Fruit fly (Drosophila melanogaster) whole organism, embryonic: Measurements from ENCODE around the gene Gpdh1.

Experiments
- Abd-B ChIP-seq: fragments of 200-800 bp; sonication (Bioruptor generic); optimal IDR thresholded peaks from 2 replicates; lab custom pipeline; 2018; ENCODE audit warnings: missing biosample characterization, mild to moderate bottlenecking, missing genetic modification characterization, moderate library complexity
- B-H1 ChIP-seq: fragments of 200-800 bp; sonication (Bioruptor generic); IDR thresholded peaks from 3 replicates; pipeline ENCODE4 v1.3.6; 2022; ENCODE audit warnings: missing biosample characterization, missing genetic modification characterization
- B-H2 ChIP-seq: fragments of 200-800 bp; sonication (Bioruptor generic); optimal IDR thresholded peaks from 2 replicates; lab custom pipeline; 2018; ENCODE audit warnings: missing biosample characterization, mild to moderate bottlenecking, missing genetic modification characterization
- Blimp-1 ChIP-seq: fragments of 200-800 bp; sonication (Bioruptor generic); optimal IDR thresholded peaks from 3 replicates; lab custom pipeline; 2018; ENCODE audit warnings: missing biosample characterization, missing genetic modification characterization, mild to moderate bottlenecking, moderate library complexity, missing genetic modification reagents
- BtbVII ChIP-seq: fragments of 200-800 bp; sonication (Bioruptor generic); optimal IDR thresholded peaks from 3 replicates; lab custom pipeline; 2017; ENCODE audit warnings: missing biosample characterization, mild to moderate bottlenecking, missing genetic modification characterization
- CG1024 ChIP-seq: fragments of 200-800 bp; sonication (Bioruptor generic); IDR thresholded peaks from 2 replicates; pipeline ENCODE4 v1.3.6; 2022; ENCODE audit warnings: missing biosample characterization, missing genetic modification characterization
- CG12391 ChIP-seq: fragments of 200-800 bp; sonication (Bioruptor generic); optimal IDR thresholded peaks from 3 replicates; lab custom pipeline; 2018; ENCODE audit warnings: missing biosample characterization, mild to moderate bottlenecking, missing genetic modification characterization, moderate library complexity
- CG13123 ChIP-seq: fragments of 200-800 bp; sonication (Bioruptor generic); optimal IDR thresholded peaks from 2 replicates; lab custom pipeline; 2016; ENCODE audit warnings: missing biosample characterization, missing genetic modification characterization
- CG13624 ChIP-seq: fragments of 200-800 bp; sonication (Bioruptor generic); optimal IDR thresholded peaks from 2 replicates; lab custom pipeline; 2016; ENCODE audit warnings: missing biosample characterization, missing genetic modification characterization
- CG13894 ChIP-seq: fragments of 200-800 bp; sonication (Bioruptor generic); optimal IDR thresholded peaks from 3 replicates; lab custom pipeline; 2018; ENCODE audit warnings: missing biosample characterization, mild to moderate bottlenecking, missing genetic modification characterization, moderate library complexity
- CG14710 ChIP-seq: fragments of 200-800 bp; sonication (Bioruptor generic); optimal IDR thresholded peaks from 3 replicates; lab custom pipeline; 2019; ENCODE audit warnings: missing biosample characterization, mild to moderate bottlenecking, missing genetic modification characterization, moderate library complexity
- CG17361 ChIP-seq: fragments of 200-800 bp; sonication (Bioruptor generic); IDR thresholded peaks from 3 replicates; pipeline ENCODE4 v1.3.6; 2022; ENCODE audit warnings: missing biosample characterization, missing genetic modification characterization
- CG1792 ChIP-seq: fragments of 200-800 bp; sonication (Bioruptor generic); optimal IDR thresholded peaks from 2 replicates; lab custom pipeline; 2016; ENCODE audit warnings: missing biosample characterization, missing genetic modification characterization
- CG18476 ChIP-seq: fragments of 200-800 bp; sonication (Bioruptor generic); optimal IDR thresholded peaks from 2 replicates; lab custom pipeline; 2016; ENCODE audit warnings: missing biosample characterization, mild to moderate bottlenecking, missing genetic modification characterization
- CG30403 ChIP-seq: fragments of 200-800 bp; sonication (Bioruptor generic); optimal IDR thresholded peaks from 3 replicates; lab custom pipeline; 2016; ENCODE audit warnings: missing biosample characterization, missing genetic modification characterization
- CG3726 ChIP-seq: fragments of 200-800 bp; sonication (Bioruptor generic); IDR thresholded peaks from 3 replicates; pipeline ENCODE4, ENCODE4 v1.3.6; 2022; ENCODE audit warnings: missing biosample characterization, missing genetic modification characterization
- CG42726 ChIP-seq: fragments of 200-800 bp; sonication (Bioruptor generic); IDR thresholded peaks from 2 replicates; pipeline ENCODE4 v1.3.6; 2022; ENCODE audit warnings: missing biosample characterization, missing genetic modification characterization; ENCODE audit not compliant: partially characterized antibody
- CG43689 ChIP-seq: fragments of 200-800 bp; sonication (Bioruptor generic); IDR thresholded peaks from 2 replicates; pipeline ENCODE4 v1.3.6; 2022; ENCODE audit warnings: missing biosample characterization, missing genetic modification characterization
- CG4424 ChIP-seq: fragments of 200-800 bp; sonication (Bioruptor generic); optimal IDR thresholded peaks from 3 replicates; lab custom pipeline; 2016; ENCODE audit warnings: missing biosample characterization, missing genetic modification characterization
- CG9797 ChIP-seq: fragments of 200-800 bp; sonication (Bioruptor generic); optimal IDR thresholded peaks from 3 replicates; lab custom pipeline; 2018; ENCODE audit warnings: missing biosample characterization, mild to moderate bottlenecking, missing genetic modification characterization
- D19A ChIP-seq: fragments of 200-800 bp; optimal IDR thresholded peaks from 3 replicates; lab custom pipeline; 2019; ENCODE audit warnings: missing biosample characterization, mild to moderate bottlenecking, missing genetic modification characterization, moderate library complexity
- Doc2 ChIP-seq: fragments of 200-800 bp; sonication (Bioruptor generic); IDR thresholded peaks from 2 replicates; pipeline ENCODE4 v1.3.6; 2022; ENCODE audit warnings: missing biosample characterization, missing genetic modification characterization
- Elba2 ChIP-seq: fragments of 200-800 bp; sonication (Bioruptor generic); optimal IDR thresholded peaks from 3 replicates; lab custom pipeline; 2016; ENCODE audit warnings: missing biosample characterization, missing genetic modification characterization
- HLH54F ChIP-seq: fragments of 200-800 bp; sonication (Bioruptor generic); optimal IDR thresholded peaks from 3 replicates; lab custom pipeline; 2016; ENCODE audit warnings: missing biosample characterization, missing genetic modification characterization
- HmgZ ChIP-seq: fragments of 200-800 bp; sonication (Bioruptor generic); optimal IDR thresholded peaks from 2 replicates; lab custom pipeline; 2018; ENCODE audit warnings: missing biosample characterization, mild to moderate bottlenecking, missing genetic modification characterization
- Hr3 ChIP-seq: fragments of 200-800 bp; sonication (Bioruptor generic); optimal IDR thresholded peaks from 3 replicates; lab custom pipeline; 2016; ENCODE audit warnings: missing biosample characterization, missing genetic modification characterization
- Lpt ChIP-seq: fragments of >200 bp; optimal IDR thresholded peaks from 2 replicates; lab custom pipeline; 2018; ENCODE audit warnings: missing biosample characterization, missing genetic modification characterization
- Max ChIP-seq: fragments of 200-800 bp; sonication (Bioruptor generic); optimal IDR thresholded peaks from 2 replicates; lab custom pipeline; 2016; ENCODE audit warnings: missing biosample characterization, mild to moderate bottlenecking, missing genetic modification characterization
- Mes4 ChIP-seq: fragments of 200-800 bp; sonication (Bioruptor generic); optimal IDR thresholded peaks from 2 replicates; lab custom pipeline; 2016; ENCODE audit warnings: missing biosample characterization, missing genetic modification characterization
- Opbp ChIP-seq: fragments of 200-800 bp; sonication (Bioruptor generic); IDR thresholded peaks from 3 replicates; pipeline ENCODE4 v1.3.6; 2022; ENCODE audit warnings: missing biosample characterization, missing genetic modification characterization; ENCODE audit not compliant: partially characterized antibody
- PHDP ChIP-seq: fragments of 200-800 bp; sonication (Bioruptor generic); optimal IDR thresholded peaks from 3 replicates; lab custom pipeline; 2018; ENCODE audit warnings: missing biosample characterization, mild to moderate bottlenecking, missing genetic modification characterization, moderate library complexity
- Pdp1 ChIP-seq, 2 experiments: fragments of 200-800 bp; sonication (Bioruptor generic); optimal IDR thresholded peaks; 3 replicates each; lab custom pipeline; 2016; ENCODE audit warnings: missing biosample characterization in 2 of 2, missing genetic modification characterization in 2 of 2, mild to moderate bottlenecking in 1 of 2, moderate library complexity in 1 of 2
- Poxn ChIP-seq: fragments of 200-800 bp; sonication (Bioruptor generic); IDR thresholded peaks from 2 replicates; pipeline ENCODE4 v1.3.6; 2022; ENCODE audit warnings: missing biosample characterization, missing genetic modification characterization
- amos ChIP-seq: fragments of 200-800 bp; sonication (Bioruptor generic); IDR thresholded peaks from 2 replicates; pipeline ENCODE4 v1.3.6; 2022; ENCODE audit warnings: missing biosample characterization, missing genetic modification characterization; ENCODE audit not compliant: partially characterized antibody
- ato ChIP-seq: fragments of 200-800 bp; sonication (Bioruptor generic); IDR thresholded peaks from 2 replicates; pipeline ENCODE4 v1.3.6; 2022; ENCODE audit warnings: missing biosample characterization, missing genetic modification characterization; ENCODE audit not compliant: partially characterized antibody
- btn ChIP-seq: fragments of 200-800 bp; sonication (Bioruptor generic); optimal IDR thresholded peaks from 2 replicates; lab custom pipeline; 2016; ENCODE audit warnings: missing biosample characterization, missing genetic modification characterization
- da ChIP-seq: fragments of 200-800 bp; sonication (Bioruptor generic); optimal IDR thresholded peaks from 2 replicates; lab custom pipeline; 2016; ENCODE audit warnings: missing biosample characterization, missing genetic modification characterization
- ftz-f1 ChIP-seq: fragments of 200-800 bp; sonication (Bioruptor generic); optimal IDR thresholded peaks from 2 replicates; lab custom pipeline; 2016; ENCODE audit warnings: missing biosample characterization, missing genetic modification characterization
- hkb ChIP-seq, 2 experiments: fragments of 200-800 bp in 1 of 2; fragments of >200 bp in 1 of 2; sonication (Bioruptor generic) in 1 of 2; IDR thresholded peaks in 1 of 2; optimal IDR thresholded peaks in 1 of 2; 2 replicates each; pipeline versions ENCODE4 v1.3.6 to Lab custom; 2017 to 2022; ENCODE audit warnings: missing biosample characterization in 1 of 2, missing genetic modification characterization in 1 of 2
- kay ChIP-seq: fragments of 200-800 bp; sonication (Bioruptor generic); optimal IDR thresholded peaks from 2 replicates; lab custom pipeline; 2016; ENCODE audit warnings: missing biosample characterization, missing genetic modification characterization
- p53 ChIP-seq: fragments of 200-800 bp; sonication (Bioruptor generic); optimal IDR thresholded peaks from 2 replicates; lab custom pipeline; 2016; ENCODE audit warnings: missing biosample characterization, missing genetic modification characterization
- peb ChIP-seq: fragments of 200-800 bp; sonication (Bioruptor generic); IDR thresholded peaks from 2 replicates; pipeline ENCODE4 v1.3.6; 2022; ENCODE audit warnings: missing biosample characterization, missing genetic modification characterization
- pros ChIP-seq: fragments of 200-800 bp; sonication (Bioruptor generic); optimal IDR thresholded peaks from 3 replicates; lab custom pipeline; 2019; ENCODE audit warnings: missing biosample characterization, mild to moderate bottlenecking, missing genetic modification characterization, moderate library complexity
- run ChIP-seq: fragments of 200-800 bp; sonication (Bioruptor generic); optimal IDR thresholded peaks from 3 replicates; lab custom pipeline; 2018; ENCODE audit warnings: missing biosample characterization, mild to moderate bottlenecking, missing genetic modification characterization
- slbo ChIP-seq: fragments of 200-800 bp; sonication (Bioruptor generic); IDR thresholded peaks from 2 replicates; pipeline ENCODE4 v1.3.6; 2022; ENCODE audit warnings: missing biosample characterization, missing genetic modification characterization
- slou ChIP-seq: fragments of 200-800 bp; sonication (Bioruptor generic); optimal IDR thresholded peaks from 3 replicates; lab custom pipeline; 2016; ENCODE audit warnings: missing biosample characterization, missing genetic modification characterization
- tna ChIP-seq: fragments of 200-800 bp; sonication (Bioruptor generic); IDR thresholded peaks from 2 replicates; pipeline ENCODE4 v1.3.6; 2022; ENCODE audit warnings: missing biosample characterization, missing genetic modification characterization; ENCODE audit not compliant: partially characterized antibody
- wor ChIP-seq: fragments of 200-800 bp; sonication (Bioruptor generic); IDR thresholded peaks from 2 replicates; pipeline ENCODE4 v1.3.6; 2022; ENCODE audit warnings: missing biosample characterization, missing genetic modification characterization
- yki ChIP-seq: fragments of >200 bp; optimal IDR thresholded peaks from 3 replicates; lab custom pipeline; 2018
- zfh1 ChIP-seq: fragments of 200-800 bp; sonication (Bioruptor generic); IDR thresholded peaks from 3 replicates; pipeline ENCODE4 v1.3.6; 2022; ENCODE audit warnings: missing biosample characterization, missing genetic modification characterization

The Gpdh1 gene

DNA sequence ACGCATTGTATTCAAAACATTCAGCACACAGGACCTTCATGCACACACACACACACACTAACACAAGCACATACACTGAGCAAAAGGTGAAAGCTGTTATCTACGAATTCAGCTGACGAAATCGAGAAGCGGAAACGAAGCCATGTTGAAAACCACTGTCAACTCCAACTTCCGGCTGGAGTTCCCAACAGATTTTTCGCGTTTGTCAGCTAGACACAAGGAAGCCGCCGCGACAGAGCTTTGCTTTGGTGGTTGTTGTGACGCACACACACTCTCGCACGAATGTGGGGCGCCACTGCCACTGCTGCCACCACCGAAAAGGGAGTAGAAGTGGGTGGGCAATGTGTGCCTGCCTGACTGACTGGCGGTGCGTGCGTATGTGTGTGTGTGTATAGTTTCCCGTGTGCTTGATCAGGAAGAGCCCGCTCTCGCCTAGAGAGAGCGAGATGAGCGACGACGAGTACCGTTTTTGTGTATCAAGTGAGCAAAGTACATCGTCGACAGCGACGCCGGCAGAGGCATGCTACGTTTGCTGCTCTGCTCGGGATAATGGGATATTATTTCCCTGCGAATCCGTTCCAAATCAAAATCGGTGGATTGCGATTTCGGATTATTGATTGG is 54.3 kb downstream of the Gpdh1 start:
- TF ChIP-seq B-H1 (GFP tag; lab: Robert Waterston, UW) (no peak), CG1024 (GFP tag; lab: Robert Waterston, UW) (no peak), da (no peak), HmgZ (tag; lab: Kevin White, UChicago) (peak; percentile 41), yki (lab: Kevin White, UChicago) (no peak), CG13624 (GFP tag; lab: Kevin White, UChicago) (peak; percentile 3), amos (GFP tag; lab: Robert Waterston, UW) (no peak), BtbVII (GFP tag; lab: Kevin White, UChicago) (peak; percentile 79), CG13894 (tag; lab: Kevin White, UChicago) (peak; percentile 42), B-H2 (GFP tag; lab: Kevin White, UChicago) (no peak), btn (GFP tag; lab: Kevin White, UChicago) (peak; percentile 15), run (peak; percentile 68), Hr3 (GFP tag; lab: Kevin White, UChicago) (no peak), peb (GFP tag; lab: Robert Waterston, UW) (no peak), hkb (optimal IDR thresholded peaks at IDR 0.05; lab: Kevin White, UChicago) (no peak), hkb (GFP tag; IDR thresholded peaks at IDR 0.05; lab: Robert Waterston, UW) (peak; percentile 71), tna (GFP tag; lab: Robert Waterston, UW) (no peak), Doc2 (no peak), PHDP (peak; percentile 47), CG42726 (GFP tag; lab: Robert Waterston, UW) (no peak), CG17361 (GFP tag; lab: Robert Waterston, UW) (peak; percentile 30; the same call in 1 of the 3 replicates), CG43689 (GFP tag; lab: Robert Waterston, UW) (no peak), wor (GFP tag; lab: Robert Waterston, UW) (no peak), slbo (GFP tag; lab: Robert Waterston, UW) (no peak), CG12391 (tag; lab: Kevin White, UChicago) (peak; percentile 41), D19A (tag; lab: Kevin White, UChicago) (peak; percentile 34), CG4424 (GFP tag; lab: Kevin White, UChicago) (no peak), Blimp-1 (GFP tag; lab: Kevin White, UChicago) (no peak), zfh1 (GFP tag; lab: Robert Waterston, UW) (peak; percentile 5; the same call in 1 of the 3 replicates), CG1792 (GFP tag; lab: Kevin White, UChicago) (peak; percentile 16), ato (no peak), CG14710 (tag; lab: Kevin White, UChicago) (peak; percentile 51), Opbp (GFP tag; lab: Robert Waterston, UW) (no peak), pros (GFP tag; lab: Kevin White, UChicago) (peak; percentile 38), slou (no peak), ftz-f1 (GFP tag; lab: Kevin White, UChicago) (no peak), HLH54F (no peak), Abd-B (no peak), Max (GFP tag; lab: Kevin White, UChicago) (no peak), kay (GFP tag; lab: Kevin White, UChicago) (no peak), Pdp1 (GFP tag; optimal IDR thresholded peaks at IDR 0.05; lab: Kevin White, UChicago) (no peak), Mes4 (GFP tag; lab: Kevin White, UChicago) (peak; percentile 51), Poxn (no peak), Elba2 (no peak), CG3726 (GFP tag; lab: Robert Waterston, UW) (no peak), CG13123 (GFP tag; lab: Kevin White, UChicago) (no peak), CG30403 (no peak), p53 (no peak), Lpt (GFP tag; lab: Kevin White, UChicago) (no peak), CG18476 (GFP tag; lab: Kevin White, UChicago) (no peak), CG9797 (peak; percentile 27)
